Worm (Caenorhabditis elegans): ENCODE measurements around the gene mob-3.
A peak's percentile ranks its signal among the peaks of the same experiment; 100 is the strongest.

mob-3 gene

ce11 chrIV:7390126-7390766 lies 1.5 kb upstream of the mob-3 start (continued):
- TF ChIP-seq nhr-237 (tag; optimal IDR thresholded peaks at IDR 0.05) (no peak), Y5F2A.4 (GFP tag; optimal IDR thresholded peaks at IDR 0.05) (no peak), T20F7.1 (GFP tag; optimal IDR thresholded peaks at IDR 0.05) (no peak), nhr-6 (tag; optimal IDR thresholded peaks at IDR 0.05) (peak; percentile 49), aha-1 (tag) (no peak), ceh-20 (GFP tag; IDR thresholded peaks at IDR 0.05) (no peak), daf-19 (GFP tag; conservative IDR thresholded peaks at IDR 0.05) (no peak), dmd-9 (GFP tag; IDR thresholded peaks at IDR 0.05) (no peak), mep-1 (tag; optimal IDR thresholded peaks at IDR 0.05) (no peak), lin-29 (GFP tag; IDR thresholded peaks at IDR 0.05) (no peak), nhr-11 (tag; optimal IDR thresholded peaks at IDR 0.05) (peak; percentile 18), sdz-12 (GFP tag; optimal IDR thresholded peaks at IDR 0.05) (no peak), nhr-42 (GFP tag; IDR thresholded peaks at IDR 0.05) (no peak), duxl-1 (tag; optimal IDR thresholded peaks at IDR 0.05; ENCODE audit: poor library complexity) (no peak), R02D3.7 (tag; optimal IDR thresholded peaks at IDR 0.05) (no peak), mes-2 (tag; optimal IDR thresholded peaks at IDR 0.05; ENCODE audit: poor library complexity, severe bottlenecking) (peak; percentile 35), lin-39 (tag; optimal IDR thresholded peaks at IDR 0.05) (no peak), ZK546.5 (tag; optimal IDR thresholded peaks at IDR 0.05) (no peak), hif-1 (tag; optimal IDR thresholded peaks at IDR 0.05) (peak in 1 of 2 experiments; percentile 90), pqm-1 (tag; optimal IDR thresholded peaks at IDR 0.05) (no peak), madf-5 (GFP tag; IDR thresholded peaks at IDR 0.05) (no peak), skn-1 (tag; optimal IDR thresholded peaks at IDR 0.05) (no peak), lin-1 (GFP tag; IDR thresholded peaks at IDR 0.05) (no peak), egl-43 (GFP tag; IDR thresholded peaks at IDR 0.05) (0 out of 2 replicates have a peak, but pooled peaks have one; percentile 56), arid-1 (GFP tag; conservative IDR thresholded peaks at IDR 0.05) (no peak), ZK337.2 (GFP tag; IDR thresholded peaks at IDR 0.05) (no peak), ceh-28 (tag; optimal IDR thresholded peaks at IDR 0.05) (no peak), daf-16 (GFP tag; optimal IDR thresholded peaks at IDR 0.05) (peak in 1 of 2 experiments; percentile 62), daf-16 (tag; optimal IDR thresholded peaks at IDR 0.05) (no peak)

ce11 chrIV:7389719-7390118 lies 976 bp upstream of the mob-3 start:
- TF ChIP-seq vab-7 (GFP tag; IDR thresholded peaks at IDR 0.05) (no peak), lsy-2 (tag; optimal IDR thresholded peaks at IDR 0.05) (peak in 1 of 2 experiments; percentile 20)

- peak; percentile 67 for TF ChIP-seq mep-1 (tag; optimal IDR thresholded peaks at IDR 0.05)
- TF ChIP-seq F44E2.7 (GFP tag; IDR thresholded peaks at IDR 0.05) = no peak
- no peak for TF ChIP-seq Y48G9A.11 (GFP tag; IDR thresholded peaks at IDR 0.05)
- peak in 1 of 2 experiments; percentile 36 for TF ChIP-seq mdl-1 (tag; optimal IDR thresholded peaks at IDR 0.05)
- TF ChIP-seq ceh-20 (GFP tag; IDR thresholded peaks at IDR 0.05) = no peak
- TF ChIP-seq nhr-41 (GFP tag; IDR thresholded peaks at IDR 0.05) = no peak
- peak; percentile 46 for TF ChIP-seq mes-2 (tag; optimal IDR thresholded peaks at IDR 0.05; ENCODE audit: poor library complexity, severe bottlenecking)
- TF ChIP-seq hlh-30 (tag; optimal IDR thresholded peaks at IDR 0.05; ENCODE audit: insufficient read depth) = peak; percentile 82
- peak; percentile 98 for TF ChIP-seq aha-1 (tag)
- no peak for TF ChIP-seq ceh-82 (tag; optimal IDR thresholded peaks at IDR 0.05)
- no peak for TF ChIP-seq zip-11 (GFP tag; IDR thresholded peaks at IDR 0.05)
- TF ChIP-seq nhr-237 (tag; optimal IDR thresholded peaks at IDR 0.05) = no peak
- no peak for TF ChIP-seq F10B5.3 (tag; optimal IDR thresholded peaks at IDR 0.05)
- TF ChIP-seq ztf-11 (tag; optimal IDR thresholded peaks at IDR 0.05) = no peak
- TF ChIP-seq attf-4 (tag; optimal IDR thresholded peaks at IDR 0.05) = no peak
- TF ChIP-seq zfp-2 (tag; optimal IDR thresholded peaks at IDR 0.05) = no peak
- TF ChIP-seq Y105C5A.15 (GFP tag; IDR thresholded peaks at IDR 0.05) = no peak
- TF ChIP-seq hmg-1.1 (GFP tag; IDR thresholded peaks at IDR 0.05) = peak; percentile 82
- peak; percentile 49 to 62 for TF ChIP-seq lsy-2 (tag; optimal IDR thresholded peaks at IDR 0.05)
- no peak for TF ChIP-seq T20F7.1 (GFP tag; optimal IDR thresholded peaks at IDR 0.05)
- no peak for TF ChIP-seq nhr-111 (GFP tag; optimal IDR thresholded peaks at IDR 0.05)
- peak; percentile 43 for TF ChIP-seq rbr-2 (tag; optimal IDR thresholded peaks at IDR 0.05)
- no peak for TF ChIP-seq dpl-1 (GFP tag; optimal IDR thresholded peaks at IDR 0.05)
These were observed 1.8 kb downstream of the mob-3 start for ce11 chrIV:7386835-7387551.
